Worm (Caenorhabditis elegans): Measurements from ENCODE around the gene glp-1.

The glp-1 gene

DNA sequence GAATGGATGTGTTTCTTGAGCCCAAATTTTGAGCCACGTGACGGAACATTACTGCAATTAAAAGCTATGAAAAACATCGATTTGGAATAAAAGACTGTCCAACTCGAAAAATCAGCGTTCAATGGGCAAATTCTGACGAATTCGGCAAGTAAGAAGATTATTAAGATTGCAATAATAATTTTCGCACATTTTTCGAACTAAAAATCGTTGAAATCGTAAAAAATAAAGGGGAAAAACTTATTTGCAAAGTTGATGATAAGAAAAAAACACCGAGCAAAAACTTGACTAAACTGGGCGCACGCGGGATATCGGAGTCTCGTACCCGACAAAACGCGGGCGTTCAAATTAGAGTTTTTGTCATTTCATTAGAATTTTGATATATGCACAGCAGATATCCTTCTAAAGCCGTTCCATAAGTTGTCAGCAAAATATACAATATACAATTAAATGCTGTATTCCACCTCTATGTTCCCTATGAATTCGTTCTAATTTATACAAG is 2.7 kb upstream of the glp-1 start, which contains the start of the genes mccc-2 and mrpl-44:
mccc-2 (minus strand) TSS at position 51 of the 499 bp plus-strand sequence.
mrpl-44 (minus strand) TSS at position 51 of the 499 bp plus-strand sequence.
- TF ChIP-seq lin-15B (tag; optimal IDR thresholded peaks at IDR 0.05), result peak; percentile 45
- TF ChIP-seq ztf-4 (tag; optimal IDR thresholded peaks at IDR 0.05), result no peak

DNA sequence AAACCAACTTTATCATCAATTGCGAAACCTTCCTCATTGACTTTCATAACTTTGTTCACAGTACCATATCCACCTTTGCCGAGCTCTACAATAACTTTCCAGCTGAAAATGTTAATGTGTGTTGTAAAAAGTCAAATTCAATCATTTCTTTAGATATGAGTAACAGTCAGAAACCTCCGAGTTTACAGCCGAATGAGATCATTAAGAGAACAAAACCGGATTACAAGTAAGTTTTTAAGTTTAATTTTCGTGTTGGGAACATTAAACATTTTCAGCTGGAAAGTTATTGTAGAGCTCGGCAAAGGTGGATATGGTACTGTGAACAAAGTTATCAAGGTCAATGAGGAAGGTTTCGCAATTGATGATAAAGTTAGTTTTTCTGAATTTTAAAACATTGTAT is 9.2 kb downstream of the glp-1 start, which contains the start of gene ZK507.1:
ZK507.1 (minus strand) TSS at position 101 of the 400 bp plus-strand sequence.
- no peak for TF ChIP-seq pqm-1 (tag; optimal IDR thresholded peaks at IDR 0.05)
- TF ChIP-seq ZK546.5 (tag; optimal IDR thresholded peaks at IDR 0.05), result no peak
- TF ChIP-seq daf-12 (tag; optimal IDR thresholded peaks at IDR 0.05), result no peak
- no peak for TF ChIP-seq aly-2 (tag; optimal IDR thresholded peaks at IDR 0.05)
- no peak for TF ChIP-seq nhr-28 (tag; optimal IDR thresholded peaks at IDR 0.05)
- TF ChIP-seq nhr-25 (tag; optimal IDR thresholded peaks at IDR 0.05), result no peak
- TF ChIP-seq lin-15B (tag; optimal IDR thresholded peaks at IDR 0.05), result no peak
- no peak for TF ChIP-seq tbx-2 (tag; optimal IDR thresholded peaks at IDR 0.05)
- TF ChIP-seq pha-4 (tag; optimal IDR thresholded peaks at IDR 0.05), result no peak
- no peak for TF ChIP-seq nhr-43 (tag; optimal IDR thresholded peaks at IDR 0.05; ENCODE audit: poor library complexity, severe bottlenecking)
- no peak for TF ChIP-seq nhr-23 (tag; optimal IDR thresholded peaks at IDR 0.05)
- TF ChIP-seq elt-2 (tag; optimal IDR thresholded peaks at IDR 0.05), result no peak

DNA sequence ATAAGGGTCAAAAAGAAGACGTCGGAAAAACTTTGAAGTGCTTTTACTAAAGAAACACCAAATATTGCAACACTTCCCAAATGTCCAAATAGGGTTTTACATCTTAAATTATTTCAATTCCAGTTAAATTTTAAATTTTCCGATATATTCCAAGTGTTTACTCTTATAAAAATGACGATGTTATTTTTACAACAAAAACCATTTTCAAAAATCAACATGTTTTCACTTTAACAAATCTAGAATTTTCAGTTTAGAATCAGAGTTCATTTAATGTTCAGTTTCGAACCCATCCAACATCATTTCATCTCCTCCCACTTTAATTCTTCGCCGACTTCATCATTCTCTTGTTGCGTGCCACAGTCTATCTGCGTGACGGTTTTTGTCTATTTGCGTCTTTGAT is 11.6 kb downstream of the glp-1 start, which contains the start of gene dos-1:
dos-1 (plus strand) TSS at position 301 of the 400 bp plus-strand sequence.
- TF ChIP-seq ztf-11 (tag; optimal IDR thresholded peaks at IDR 0.05), result no peak
- TF ChIP-seq elt-3 (tag; optimal IDR thresholded peaks at IDR 0.05), result no peak
- no peak for TF ChIP-seq eor-1 (tag; optimal IDR thresholded peaks at IDR 0.05)
- TF ChIP-seq elt-1 (tag; optimal IDR thresholded peaks at IDR 0.05), result no peak
- no peak for TF ChIP-seq egl-5 (tag; optimal IDR thresholded peaks at IDR 0.05)
- TF ChIP-seq unc-39 (tag; optimal IDR thresholded peaks at IDR 0.05), result no peak
- TF ChIP-seq hmg-11 (tag; optimal IDR thresholded peaks at IDR 0.05), result no peak
- TF ChIP-seq mml-1 (tag; optimal IDR thresholded peaks at IDR 0.05), result no peak
- no peak for TF ChIP-seq elt-2 (tag; optimal IDR thresholded peaks at IDR 0.05)
- no peak for TF ChIP-seq jun-1 (tag; optimal IDR thresholded peaks at IDR 0.05)
- no peak for TF ChIP-seq nhr-67 (tag; optimal IDR thresholded peaks at IDR 0.05)
- no peak for TF ChIP-seq mdl-1 (tag; optimal IDR thresholded peaks at IDR 0.05)
- no peak for TF ChIP-seq ZK546.5 (tag; optimal IDR thresholded peaks at IDR 0.05)

- peak; percentile 17 for TF ChIP-seq skn-1 (tag; optimal IDR thresholded peaks at IDR 0.05)
- TF ChIP-seq pqm-1 (tag; optimal IDR thresholded peaks at IDR 0.05), result peak; percentile 26
- peak; percentile 30 for TF ChIP-seq ama-1 (optimal IDR thresholded peaks at IDR 0.05)
- peak; percentile 24 for TF ChIP-seq nhr-43 (tag; optimal IDR thresholded peaks at IDR 0.05; ENCODE audit: poor library complexity, severe bottlenecking)
- TF ChIP-seq nhr-25 (tag; optimal IDR thresholded peaks at IDR 0.05), result peak; percentile 9
- TF ChIP-seq lsy-12 (tag; optimal IDR thresholded peaks at IDR 0.05), result peak; percentile 15
- TF ChIP-seq lin-39 (tag; optimal IDR thresholded peaks at IDR 0.05), result peak; percentile 19
- no peak for TF ChIP-seq elt-3 (tag; optimal IDR thresholded peaks at IDR 0.05)
- no peak for TF ChIP-seq ceh-82 (tag; optimal IDR thresholded peaks at IDR 0.05)
- TF ChIP-seq elt-2 (tag; optimal IDR thresholded peaks at IDR 0.05), result peak; percentile 34
These were observed 12.0 kb downstream of the glp-1 start for ce11 chrIII:9104060-9104459.

ce11 chrIII:9105653-9106052 is 13.6 kb downstream of the glp-1 start:
- TF ChIP-seq nhr-67 (tag; optimal IDR thresholded peaks at IDR 0.05), result no peak
- TF ChIP-seq elt-3 (tag; optimal IDR thresholded peaks at IDR 0.05), result no peak
- TF ChIP-seq lsy-12 (tag; optimal IDR thresholded peaks at IDR 0.05), result no peak
- no peak for TF ChIP-seq unc-39 (tag; optimal IDR thresholded peaks at IDR 0.05)
- TF ChIP-seq mml-1 (tag; optimal IDR thresholded peaks at IDR 0.05), result no peak
- no peak for TF ChIP-seq fkh-2 (tag; optimal IDR thresholded peaks at IDR 0.05)
- TF ChIP-seq unc-62 (GFP tag; optimal IDR thresholded peaks at IDR 0.05), result no peak
- TF ChIP-seq pqm-1 (tag; optimal IDR thresholded peaks at IDR 0.05), result no peak
- no peak for TF ChIP-seq hmg-11 (tag; optimal IDR thresholded peaks at IDR 0.05)
- TF ChIP-seq skn-1 (tag; optimal IDR thresholded peaks at IDR 0.05), result no peak
- TF ChIP-seq fkh-10 (GFP tag; optimal IDR thresholded peaks at IDR 0.05), result no peak
- TF ChIP-seq elt-2 (tag; optimal IDR thresholded peaks at IDR 0.05), result no peak
- no peak for TF ChIP-seq jun-1 (tag; optimal IDR thresholded peaks at IDR 0.05)
